Worm (Caenorhabditis elegans): Measurements from ENCODE around the gene H32C10.1.

DNA sequence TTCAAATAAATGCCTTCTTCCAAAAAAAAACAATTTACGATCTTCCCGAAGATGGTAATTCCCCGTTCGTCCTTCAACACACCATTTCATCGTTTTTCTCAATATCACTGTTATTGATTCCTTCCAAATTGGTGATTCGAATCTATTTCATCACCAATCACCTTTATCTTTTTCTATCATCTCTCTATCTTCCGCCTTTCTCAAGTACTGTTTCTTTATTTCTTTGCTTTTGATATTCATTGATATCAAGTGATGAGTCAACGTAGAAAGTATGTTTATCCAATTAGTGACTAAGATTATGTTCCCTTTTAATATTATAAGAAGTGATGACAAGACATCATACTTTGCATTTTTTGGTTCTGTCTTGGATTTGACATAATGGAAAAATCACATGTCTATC lies 9.9 kb upstream of the H32C10.1 start:
- no peak for TF ChIP-seq W03F9.2 (tag; optimal IDR thresholded peaks at IDR 0.05)
- no peak for TF ChIP-seq dao-5 (tag; optimal IDR thresholded peaks at IDR 0.05)

All from whole organism, L4/young adult.